Worm (Caenorhabditis elegans) whole organism, L2 larva: ENCODE data around the gene W01B6.8.
A peak's percentile ranks its signal among the peaks of the same experiment; 100 is the strongest.

Experiments used
- C34F6.9 ChIP-seq: fragments of 150-350 bp; optimal IDR thresholded peaks from 2 replicates; lab custom pipeline; 2014; ENCODE audit warnings: missing biosample characterization, missing genetic modification characterization
- F13H6.1 ChIP-seq: sonication (generic microtip); optimal IDR thresholded peaks from 2 replicates; lab custom pipeline; 2016; ENCODE audit warnings: missing genetic modification characterization, missing compliant biosample characterization
- R02D3.7 ChIP-seq: fragments of 150-350 bp; optimal IDR thresholded peaks from 2 replicates; lab custom pipeline; 2014; ENCODE audit warnings: missing biosample characterization, missing genetic modification characterization
- Y55F3AM.14 ChIP-seq: fragments of 200-800 bp; sonication (Bioruptor generic); optimal IDR thresholded peaks from 2 replicates; lab custom pipeline; 2018; ENCODE audit warnings: mild to moderate bottlenecking, missing genetic modification characterization, missing compliant biosample characterization
- ZK546.5 ChIP-seq: sonication (generic microtip); optimal IDR thresholded peaks from 2 replicates; lab custom pipeline; 2017; ENCODE audit warnings: missing biosample characterization, missing genetic modification characterization
- alr-1 ChIP-seq: fragments of 150-350 bp; optimal IDR thresholded peaks from 2 replicates; lab custom pipeline; 2014; ENCODE audit warnings: missing biosample characterization, missing genetic modification characterization
- aly-2 ChIP-seq: fragments of 150-350 bp; optimal IDR thresholded peaks from 2 replicates; lab custom pipeline; 2014; ENCODE audit warnings: missing biosample characterization, missing genetic modification characterization
- ama-1 ChIP-seq: fragments of 150-350 bp; optimal IDR thresholded peaks from 2 replicates; lab custom pipeline; 2018; ENCODE audit warnings: inconsistent platforms
- blmp-1 ChIP-seq: sonication (generic microtip); optimal IDR thresholded peaks from 2 replicates; lab custom pipeline; 2017; ENCODE audit warnings: missing genetic modification characterization, mild to moderate bottlenecking, missing compliant biosample characterization, antibody characterized with exemption, moderate library complexity; ENCODE audit not compliant: insufficient read depth
- ceh-16 ChIP-seq: fragments of 150-350 bp; optimal IDR thresholded peaks from 2 replicates; lab custom pipeline; 2014; ENCODE audit warnings: missing biosample characterization, missing genetic modification characterization
- ceh-82 ChIP-seq: fragments of 150-350 bp; optimal IDR thresholded peaks from 2 replicates; lab custom pipeline; 2014; ENCODE audit warnings: missing biosample characterization, missing genetic modification characterization
- crh-2 ChIP-seq: sonication (generic microtip); optimal IDR thresholded peaks from 2 replicates; lab custom pipeline; 2017; ENCODE audit warnings: missing biosample characterization, missing genetic modification characterization
- dmd-4 ChIP-seq: sonication (generic microtip); optimal IDR thresholded peaks from 2 replicates; lab custom pipeline; 2017; ENCODE audit warnings: missing biosample characterization, missing genetic modification characterization
- egl-27 ChIP-seq: sonication (generic microtip); optimal IDR thresholded peaks from 3 replicates; lab custom pipeline; 2017; ENCODE audit warnings: missing biosample characterization, missing genetic modification reagents, missing genetic modification characterization
- elt-1 ChIP-seq: fragments of 150-350 bp; optimal IDR thresholded peaks from 2 replicates; lab custom pipeline; 2014; ENCODE audit warnings: missing biosample characterization, missing genetic modification characterization
- elt-3 ChIP-seq: sonication (generic microtip); optimal IDR thresholded peaks from 2 replicates; lab custom pipeline; 2017; ENCODE audit warnings: missing biosample characterization, missing genetic modification characterization
- fos-1 ChIP-seq: fragments of 150-350 bp; optimal IDR thresholded peaks from 2 replicates; lab custom pipeline; 2014; ENCODE audit warnings: missing biosample characterization, missing genetic modification characterization
- gmeb-1 ChIP-seq: fragments of 150-350 bp; optimal IDR thresholded peaks from 2 replicates; lab custom pipeline; 2014; ENCODE audit warnings: missing biosample characterization, missing genetic modification characterization
- lin-11 ChIP-seq: fragments of 150-350 bp; sonication (generic microtip); optimal IDR thresholded peaks from 2 replicates; lab custom pipeline; 2014; ENCODE audit warnings: missing biosample characterization, missing genetic modification characterization, inconsistent platforms, mixed read lengths
- lin-13 ChIP-seq: fragments of 150-350 bp; optimal IDR thresholded peaks from 2 replicates; lab custom pipeline; 2014; ENCODE audit warnings: missing biosample characterization, missing genetic modification reagents, missing genetic modification characterization
- lin-39 ChIP-seq: fragments of 150-350 bp; optimal IDR thresholded peaks from 2 replicates; lab custom pipeline; 2014; ENCODE audit warnings: missing biosample characterization, missing genetic modification reagents, missing genetic modification characterization
- lsy-2 ChIP-seq, 2 experiments: fragments of 150-350 bp in 1 of 2; sonication (generic microtip) in 1 of 2; optimal IDR thresholded peaks; 2 replicates each; lab custom pipeline; 2014 to 2017; ENCODE audit warnings: missing biosample characterization in 2 of 2, missing genetic modification characterization in 2 of 2
- mab-5 ChIP-seq: fragments of 150-350 bp; optimal IDR thresholded peaks from 2 replicates; lab custom pipeline; 2014; ENCODE audit warnings: missing biosample characterization, missing genetic modification characterization
- mbf-1 ChIP-seq: sonication (generic microtip); optimal IDR thresholded peaks from 2 replicates; lab custom pipeline; 2017; ENCODE audit warnings: missing biosample characterization, missing genetic modification characterization
- mdl-1 ChIP-seq, 2 experiments: fragments of 150-350 bp in 1 of 2; sonication (generic microtip) in 1 of 2; optimal IDR thresholded peaks; 2 replicates each; lab custom pipeline; 2017; ENCODE audit warnings: missing biosample characterization in 2 of 2, missing genetic modification characterization in 2 of 2
- nhr-10 ChIP-seq: sonication (generic microtip); optimal IDR thresholded peaks from 2 replicates; lab custom pipeline; 2017; ENCODE audit warnings: missing biosample characterization, missing genetic modification characterization
- nhr-11 ChIP-seq: fragments of 150-350 bp; optimal IDR thresholded peaks from 2 replicates; lab custom pipeline; 2014; ENCODE audit warnings: missing biosample characterization, missing genetic modification characterization
- nhr-12 ChIP-seq: fragments of 150-350 bp; optimal IDR thresholded peaks from 2 replicates; lab custom pipeline; 2014; ENCODE audit warnings: missing biosample characterization, missing genetic modification characterization
- nhr-129 ChIP-seq: fragments of 150-350 bp; optimal IDR thresholded peaks from 2 replicates; lab custom pipeline; 2014; ENCODE audit warnings: missing biosample characterization, missing genetic modification characterization
- nhr-21 ChIP-seq: fragments of 150-350 bp; optimal IDR thresholded peaks from 2 replicates; lab custom pipeline; 2014; ENCODE audit warnings: missing biosample characterization, missing genetic modification characterization
- nhr-23 ChIP-seq: fragments of 150-350 bp; optimal IDR thresholded peaks from 2 replicates; lab custom pipeline; 2014; ENCODE audit warnings: missing biosample characterization, missing genetic modification reagents, missing genetic modification characterization
- nhr-237 ChIP-seq: fragments of 150-350 bp; optimal IDR thresholded peaks from 2 replicates; lab custom pipeline; 2014; ENCODE audit warnings: missing biosample characterization, missing genetic modification characterization
- nhr-25 ChIP-seq: fragments of 150-350 bp; sonication (generic microtip); optimal IDR thresholded peaks from 3 replicates; lab custom pipeline; 2014; ENCODE audit warnings: missing biosample characterization, missing genetic modification characterization
- nhr-6 ChIP-seq: fragments of 150-350 bp; optimal IDR thresholded peaks from 2 replicates; lab custom pipeline; 2014; ENCODE audit warnings: missing biosample characterization, missing genetic modification characterization
- nhr-77 ChIP-seq: fragments of 150-350 bp; optimal IDR thresholded peaks from 2 replicates; lab custom pipeline; 2014; ENCODE audit warnings: missing biosample characterization, missing genetic modification characterization
- peb-1 ChIP-seq: fragments of 150-350 bp; optimal IDR thresholded peaks from 2 replicates; lab custom pipeline; 2014; ENCODE audit warnings: missing biosample characterization, missing genetic modification characterization
- sem-4 ChIP-seq: fragments of 150-350 bp; optimal IDR thresholded peaks from 2 replicates; lab custom pipeline; 2014; ENCODE audit warnings: missing biosample characterization, missing genetic modification reagents, missing genetic modification characterization
- skn-1 ChIP-seq: sonication (generic microtip); optimal IDR thresholded peaks from 2 replicates; lab custom pipeline; 2017; ENCODE audit warnings: missing biosample characterization, missing genetic modification characterization
- sma-3 ChIP-seq: sonication (generic microtip); optimal IDR thresholded peaks from 2 replicates; lab custom pipeline; 2016; ENCODE audit warnings: missing genetic modification reagents, missing genetic modification characterization, missing compliant biosample characterization
- sma-9 ChIP-seq, 2 experiments: fragments of 150-350 bp in 1 of 2; sonication (generic microtip) in 1 of 2; optimal IDR thresholded peaks; 2 replicates each; lab custom pipeline; 2014 to 2016; ENCODE audit warnings: missing genetic modification characterization in 2 of 2, mild to moderate bottlenecking in 1 of 2, missing biosample characterization in 1 of 2, missing compliant biosample characterization in 1 of 2, missing genetic modification reagents in 1 of 2, moderate library complexity in 1 of 2
- snpc-4 ChIP-seq: fragments of 150-350 bp; optimal IDR thresholded peaks from 2 replicates; lab custom pipeline; 2014; ENCODE audit warnings: missing biosample characterization, missing genetic modification characterization
- unc-39 ChIP-seq: fragments of 150-350 bp; optimal IDR thresholded peaks from 2 replicates; lab custom pipeline; 2014; ENCODE audit warnings: missing biosample characterization, missing genetic modification characterization
- unc-55 ChIP-seq: fragments of 150-350 bp; sonication (generic microtip); optimal IDR thresholded peaks from 3 replicates; lab custom pipeline; 2014; ENCODE audit warnings: missing biosample characterization, missing genetic modification reagents, missing genetic modification characterization
- unc-62 ChIP-seq: fragments of 150-350 bp; optimal IDR thresholded peaks from 2 replicates; lab custom pipeline; 2014; ENCODE audit warnings: missing biosample characterization, missing genetic modification reagents, missing genetic modification characterization
- zag-1 ChIP-seq: fragments of 150-350 bp; optimal IDR thresholded peaks from 2 replicates; lab custom pipeline; 2014; ENCODE audit warnings: missing biosample characterization, missing genetic modification characterization
- ztf-1 ChIP-seq: fragments of 200-800 bp; sonication (Bioruptor generic); conservative IDR thresholded peaks from 2 replicates; pipeline ENCODE4 v1.3.6; 2022; ENCODE audit warnings: missing genetic modification characterization, missing compliant biosample characterization
- ztf-11 ChIP-seq: sonication (generic microtip); optimal IDR thresholded peaks from 2 replicates; lab custom pipeline; 2017; ENCODE audit warnings: missing biosample characterization, missing genetic modification characterization
- ztf-4 ChIP-seq: fragments of 150-350 bp; optimal IDR thresholded peaks from 2 replicates; lab custom pipeline; 2014; ENCODE audit warnings: missing biosample characterization, missing genetic modification characterization

W01B6.8 gene

DNA sequence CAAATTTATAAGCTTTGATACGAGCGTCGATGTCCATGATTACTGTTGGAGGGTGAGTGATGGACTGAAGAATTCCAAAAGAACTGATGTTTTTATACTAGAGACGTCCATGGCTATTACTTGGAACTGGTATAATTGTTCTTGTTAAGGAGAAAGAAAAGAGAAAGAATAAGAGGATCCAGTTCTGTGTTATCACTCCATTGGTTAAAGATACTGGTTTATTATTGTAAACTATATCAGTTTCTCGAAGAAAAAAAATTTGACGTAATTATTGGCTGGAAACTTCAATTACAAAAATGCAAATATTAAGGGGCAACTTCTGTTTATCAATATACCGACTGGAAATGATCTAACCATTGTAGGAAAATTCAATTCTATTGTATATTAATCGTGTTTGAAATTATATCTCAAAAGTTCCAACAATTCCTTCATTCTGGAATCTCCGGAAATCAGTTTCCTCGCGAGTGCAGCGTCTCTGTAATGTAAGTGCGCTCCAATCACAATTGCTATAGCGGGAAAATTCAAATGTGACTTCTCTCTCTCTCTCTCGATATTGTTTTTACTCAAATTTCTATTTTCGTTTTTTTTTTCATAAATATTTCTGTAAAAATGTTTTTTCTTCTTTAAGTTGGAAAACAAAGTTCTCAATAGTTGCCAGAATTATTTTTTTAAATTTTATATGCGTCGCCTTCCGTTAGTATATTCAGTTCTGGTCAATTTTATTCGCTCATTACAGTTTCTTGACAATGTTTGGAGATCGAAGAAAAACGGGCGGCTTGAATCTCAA, 1.4 kb upstream of the W01B6.8 start, which contains the start of the genes col-2 and ndc-80:
col-2 (minus strand) TSS at position 51 of the 787 bp plus-strand sequence.
ndc-80 (plus strand) TSS at position 737 of the 787 bp plus-strand sequence.
- TF ChIP-seq nhr-6 (no peak), crh-2 (tag; lab: Kevin White, UChicago) (no peak), gmeb-1 (peak; percentile 82), sem-4 (no peak), nhr-23 (tag; lab: Kevin White, UChicago) (no peak), fos-1 (tag; lab: Kevin White, UChicago) (no peak), Y55F3AM.14 (GFP tag; lab: Kevin White, UChicago) (no peak), ama-1 (lab: Kevin White, UChicago) (no peak), ZK546.5 (tag; lab: Kevin White, UChicago) (no peak), sma-9 (GFP tag; optimal IDR thresholded peaks at IDR 0.05; lab: Kevin White, UChicago) (peak; percentile 71), sma-9 (tag; optimal IDR thresholded peaks at IDR 0.05; lab: Kevin White, UChicago) (no peak), mab-5 (peak; percentile 26), F13H6.1 (tag; lab: Kevin White, UChicago) (no peak), lin-11 (no peak), lsy-2 (tag; optimal IDR thresholded peaks at IDR 0.05; lab: Kevin White, UChicago) (peak in 1 of 2 experiments; percentile 85), ztf-4 (tag; lab: Kevin White, UChicago) (no peak), elt-1 (no peak), lin-39 (tag; lab: Kevin White, UChicago) (no peak), peb-1 (tag; lab: Kevin White, UChicago) (no peak), ceh-16 (tag; lab: Kevin White, UChicago) (no peak), nhr-12 (no peak), lin-13 (GFP tag; lab: Kevin White, UChicago) (no peak), skn-1 (tag; lab: Kevin White, UChicago) (no peak), ceh-82 (tag; lab: Kevin White, UChicago) (no peak), ztf-11 (tag; lab: Kevin White, UChicago) (no peak), nhr-77 (tag; lab: Kevin White, UChicago) (peak; percentile 5), zag-1 (no peak), nhr-11 (tag; lab: Kevin White, UChicago) (no peak), nhr-10 (tag; lab: Kevin White, UChicago) (no peak), nhr-25 (no peak), unc-55 (GFP tag; lab: Kevin White, UChicago) (no peak), unc-39 (tag; lab: Kevin White, UChicago) (no peak), nhr-129 (tag; lab: Kevin White, UChicago) (peak; percentile 84), mbf-1 (tag; lab: Kevin White, UChicago) (no peak), C34F6.9 (tag; lab: Kevin White, UChicago) (peak; percentile 89), dmd-4 (tag; lab: Kevin White, UChicago) (no peak), aly-2 (tag; lab: Kevin White, UChicago) (no peak), ztf-1 (no peak), nhr-237 (tag; lab: Kevin White, UChicago) (no peak), R02D3.7 (tag; lab: Kevin White, UChicago) (no peak), elt-3 (no peak), blmp-1 (tag; lab: Kevin White, UChicago) (peak; percentile 15), nhr-21 (tag; lab: Kevin White, UChicago) (peak; percentile 13), sma-3 (peak; percentile 69), unc-62 (GFP tag; lab: Kevin White, UChicago) (no peak), mdl-1 (tag; optimal IDR thresholded peaks at IDR 0.05; lab: Kevin White, UChicago) (no peak), egl-27 (peak; percentile 0), alr-1 (tag; lab: Kevin White, UChicago) (no peak), snpc-4 (tag; lab: Kevin White, UChicago) (no peak)
- TF ChIP-seq, all 48 proteins: peak for 11
